Worm (Caenorhabditis elegans) whole organism, young adult: ENCODE measurements around the gene C26B9.3.

Experiments used
- ama-1 ChIP-seq, 3 experiments: fragments of 150-350 bp in 1 of 3; sonication (generic microtip) in 2 of 3; optimal IDR thresholded peaks; 2 replicates each; lab custom pipeline; 2014 to 2018; ENCODE audit warnings: missing biosample characterization in 2 of 3, missing genetic modification characterization in 2 of 3, missing genetic modification reagents in 2 of 3
- ceh-100 ChIP-seq: fragments of 200-800 bp; sonication (Bioruptor generic); IDR thresholded peaks from 2 replicates; pipeline ENCODE4 v1.3.6; 2022; ENCODE audit warnings: missing genetic modification reagents, missing genetic modification characterization, missing compliant biosample characterization
- egl-18 ChIP-seq: fragments of 200-800 bp; sonication (Bioruptor generic); IDR thresholded peaks from 2 replicates; pipeline ENCODE4 v1.3.6; 2022; ENCODE audit warnings: missing genetic modification reagents, missing genetic modification characterization, missing compliant biosample characterization
- hrde-1 ChIP-seq: sonication (generic microtip); optimal IDR thresholded peaks from 2 replicates; lab custom pipeline; 2016; ENCODE audit warnings: missing genetic modification characterization, mild to moderate bottlenecking, missing compliant biosample characterization, moderate library complexity, missing genotype, missing genetic modification reagents, borderline replicate concordance
- hsf-1 ChIP-seq: fragments of 200-800 bp; sonication (Bioruptor generic); IDR thresholded peaks from 2 replicates; pipeline ENCODE4 v1.3.6; 2022; ENCODE audit warnings: missing genetic modification reagents, missing genetic modification characterization, missing compliant biosample characterization
- madf-8 ChIP-seq: fragments of 200-800 bp; sonication (Bioruptor generic); conservative IDR thresholded peaks from 2 replicates; pipeline ENCODE4 v1.3.6; 2022; ENCODE audit warnings: missing genetic modification reagents, missing genetic modification characterization, missing compliant biosample characterization
- nfyb-1 ChIP-seq: fragments of 200-800 bp; sonication (Bioruptor generic); IDR thresholded peaks from 2 replicates; pipeline ENCODE4 v1.3.6; 2022; ENCODE audit warnings: missing genetic modification reagents, missing genetic modification characterization, missing compliant biosample characterization
- sdz-38 ChIP-seq: sonication (generic microtip); optimal IDR thresholded peaks from 2 replicates; lab custom pipeline; 2016; ENCODE audit warnings: missing genotype, missing genetic modification characterization, missing compliant biosample characterization
- snpc-4 ChIP-seq, 5 experiments: fragments of 150-350 bp in 1 of 5; sonication (generic microtip) in 4 of 5; optimal IDR thresholded peaks; 2 replicates each; lab custom pipeline; 2014 to 2018; ENCODE audit warnings: missing genetic modification characterization in 5 of 5, missing biosample characterization in 3 of 5, antibody characterized with exemption in 2 of 5, mild to moderate bottlenecking in 2 of 5, missing compliant biosample characterization in 2 of 5, missing genotype in 2 of 5, moderate library complexity in 2 of 5, missing genetic modification reagents in 1 of 5
- unc-62 ChIP-seq: fragments of 150-350 bp; optimal IDR thresholded peaks from 2 replicates; lab custom pipeline; 2014; ENCODE audit warnings: missing biosample characterization, missing genetic modification reagents, missing genetic modification characterization
- xnd-1 ChIP-seq: sonication (generic microtip); optimal IDR thresholded peaks from 2 replicates; lab custom pipeline; 2016; ENCODE audit warnings: missing genotype, missing genetic modification reagents, missing genetic modification characterization, missing compliant biosample characterization

DNA sequence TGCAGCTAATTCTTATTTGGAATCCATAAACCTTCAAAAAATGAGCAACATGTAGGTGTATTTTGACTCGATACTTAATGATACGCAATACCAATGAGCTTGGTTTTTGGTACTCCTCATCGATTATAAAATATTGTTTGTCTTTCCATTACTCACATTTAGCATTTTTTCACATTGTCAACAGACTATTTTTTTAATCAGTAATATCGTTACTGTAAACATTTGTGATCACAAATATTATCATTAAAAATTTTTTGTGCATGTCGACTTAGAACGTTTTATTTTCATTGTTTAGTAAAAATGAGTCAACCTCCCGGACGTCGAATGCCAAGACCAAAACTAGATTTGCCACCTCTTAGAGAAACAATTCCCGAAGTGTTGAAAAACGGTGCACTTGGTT is 39.2 kb downstream of the C26B9.3 start, which contains the start of gene sek-5:
- TF ChIP-seq sdz-38 (tag; lab: Kevin White, UChicago) (no peak), nfyb-1 (GFP tag; lab: Robert Waterston, UW) (no peak), egl-18 (GFP tag; lab: Robert Waterston, UW) (no peak), ceh-100 (GFP tag; lab: Robert Waterston, UW) (no peak), ama-1 (optimal IDR thresholded peaks at IDR 0.05; lab: Kevin White, UChicago) (no peak), ama-1 (GFP tag; optimal IDR thresholded peaks at IDR 0.05; lab: Kevin White, UChicago) (no peak), hrde-1 (tag; lab: Kevin White, UChicago) (no peak), unc-62 (GFP tag; lab: Kevin White, UChicago) (no peak), hsf-1 (GFP tag; lab: Robert Waterston, UW) (no peak), xnd-1 (tag; lab: Kevin White, UChicago) (no peak), madf-8 (GFP tag; lab: Robert Waterston, UW) (no peak), snpc-4 (GFP tag; optimal IDR thresholded peaks at IDR 0.05; lab: Kevin White, UChicago) (no peak), snpc-4 (tag; optimal IDR thresholded peaks at IDR 0.05; lab: Kevin White, UChicago) (no peak)
